Worm (Caenorhabditis elegans): ENCODE data around the gene hum-6.

hum-6 gene

ce11 chrX:2266777-2267176 is 36.1 kb upstream of the hum-6 start:
- TF ChIP-seq lin-32 (GFP tag; optimal IDR thresholded peaks at IDR 0.05), result no peak
- no peak for TF ChIP-seq tbx-8 (GFP tag; optimal IDR thresholded peaks at IDR 0.05)
- TF ChIP-seq snpc-4 (tag; optimal IDR thresholded peaks at IDR 0.05), result no peak
- no peak for TF ChIP-seq mep-1 (tag; optimal IDR thresholded peaks at IDR 0.05)
- TF ChIP-seq lin-13 (tag; optimal IDR thresholded peaks at IDR 0.05), result no peak
- no peak for TF ChIP-seq nhr-12 (tag; optimal IDR thresholded peaks at IDR 0.05)
- peak; percentile 21 for TF ChIP-seq ces-1 (GFP tag; optimal IDR thresholded peaks at IDR 0.05)
- no peak for TF ChIP-seq zip-8 (tag; optimal IDR thresholded peaks at IDR 0.05)

DNA sequence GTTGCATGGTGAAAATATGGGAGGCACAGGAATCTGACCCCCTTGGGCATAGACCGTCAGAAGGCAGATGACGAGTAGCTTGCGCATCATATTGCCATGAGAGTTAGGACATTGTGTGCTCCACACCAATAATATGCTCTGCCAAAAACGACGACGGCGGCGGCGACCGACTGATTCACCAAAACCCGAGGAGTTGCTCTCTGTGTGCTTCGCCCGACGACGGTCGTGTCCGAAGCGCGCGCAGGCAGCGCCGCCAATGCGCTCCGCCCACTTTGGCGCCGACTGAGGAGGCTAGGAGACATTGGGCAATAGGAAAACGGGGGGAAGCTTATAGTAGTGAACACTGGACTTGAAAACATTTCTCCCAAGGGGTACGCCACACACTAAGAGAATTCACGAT is 34.9 kb upstream of the hum-6 start, which contains the start of gene AH9.6:
Gene AH9.6, minus strand, starts transcription at position 183 of the 400 bp plus-strand sequence.
- TF ChIP-seq snpc-4 (tag; optimal IDR thresholded peaks at IDR 0.05), result no peak
- no peak for TF ChIP-seq sptf-1 (tag; optimal IDR thresholded peaks at IDR 0.05)
- TF ChIP-seq M03D4.4 (tag; optimal IDR thresholded peaks at IDR 0.05), result no peak
- TF ChIP-seq ceh-39 (tag; optimal IDR thresholded peaks at IDR 0.05), result no peak

- TF ChIP-seq ces-1 (GFP tag; optimal IDR thresholded peaks at IDR 0.05) (peak; percentile 79), mab-5 (tag; optimal IDR thresholded peaks at IDR 0.05) (no peak)
These were observed 31.5 kb upstream of the hum-6 start for ce11 chrX:2271429-2271828.

DNA sequence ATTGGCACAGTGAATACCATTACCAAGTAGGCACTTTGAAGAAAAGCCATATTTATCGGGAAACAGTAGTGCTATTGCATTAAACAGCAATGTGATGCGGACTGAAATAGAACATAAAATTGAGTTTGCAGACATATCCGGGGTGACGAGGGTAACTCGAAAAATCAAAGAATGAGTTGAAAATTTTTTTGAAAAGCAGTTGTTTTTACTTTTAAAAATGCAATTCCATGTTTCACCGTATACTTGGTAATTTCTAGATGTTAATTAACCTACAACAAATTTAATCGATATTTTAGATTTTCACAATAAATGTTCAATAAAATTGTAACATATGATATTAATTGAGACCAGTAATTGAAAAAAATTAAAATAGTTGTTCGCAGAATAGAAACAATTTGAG is 28.6 kb upstream of the hum-6 start, which contains the start of gene AH9.4:
Gene AH9.4, minus strand, starts transcription at position 101 of the 400 bp plus-strand sequence.
- TF ChIP-seq blmp-1 (tag; optimal IDR thresholded peaks at IDR 0.05), result no peak
- TF ChIP-seq M03D4.4 (tag; optimal IDR thresholded peaks at IDR 0.05), result no peak
- no peak for TF ChIP-seq nhr-12 (tag; optimal IDR thresholded peaks at IDR 0.05)

DNA sequence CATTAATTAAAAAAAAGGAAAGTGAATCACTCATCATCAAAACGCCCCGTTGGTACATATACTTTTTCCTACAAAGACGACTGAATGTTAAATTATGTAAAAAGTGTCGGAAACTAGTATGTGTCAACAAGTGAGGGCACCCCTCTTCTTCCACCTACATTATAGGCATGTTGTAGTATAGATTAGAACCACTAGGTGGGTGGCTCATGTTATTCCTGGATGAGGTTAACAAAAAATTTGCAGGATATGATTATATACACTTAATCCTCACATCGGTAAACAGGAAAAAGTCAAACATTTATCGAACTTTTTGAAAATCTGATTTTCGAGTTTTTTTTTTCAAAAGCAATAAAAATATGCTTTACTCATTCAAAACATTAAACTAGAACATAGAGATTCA is 26.9 kb upstream of the hum-6 start:
- TF ChIP-seq mls-2 (tag; optimal IDR thresholded peaks at IDR 0.05) (no peak), nhr-237 (tag; optimal IDR thresholded peaks at IDR 0.05) (no peak), snpc-4 (tag; optimal IDR thresholded peaks at IDR 0.05) (no peak), hlh-1 (tag; optimal IDR thresholded peaks at IDR 0.05) (no peak), tbx-8 (GFP tag; optimal IDR thresholded peaks at IDR 0.05) (no peak), ceh-43 (GFP tag; optimal IDR thresholded peaks at IDR 0.05) (no peak), ces-1 (GFP tag; optimal IDR thresholded peaks at IDR 0.05) (no peak), M03D4.4 (tag; optimal IDR thresholded peaks at IDR 0.05) (no peak), ceh-39 (tag; optimal IDR thresholded peaks at IDR 0.05) (no peak), mep-1 (tag; optimal IDR thresholded peaks at IDR 0.05) (no peak), sem-2 (GFP tag; optimal IDR thresholded peaks at IDR 0.05) (no peak), zip-8 (tag; optimal IDR thresholded peaks at IDR 0.05) (no peak), flh-1 (GFP tag; optimal IDR thresholded peaks at IDR 0.05) (no peak), nhr-76 (tag; optimal IDR thresholded peaks at IDR 0.05) (no peak), lin-13 (tag; optimal IDR thresholded peaks at IDR 0.05) (no peak), ztf-11 (tag; optimal IDR thresholded peaks at IDR 0.05) (no peak), pha-4 (tag; optimal IDR thresholded peaks at IDR 0.05) (no peak), unc-39 (tag; optimal IDR thresholded peaks at IDR 0.05) (no peak), nhr-2 (tag; optimal IDR thresholded peaks at IDR 0.05) (no peak)

DNA sequence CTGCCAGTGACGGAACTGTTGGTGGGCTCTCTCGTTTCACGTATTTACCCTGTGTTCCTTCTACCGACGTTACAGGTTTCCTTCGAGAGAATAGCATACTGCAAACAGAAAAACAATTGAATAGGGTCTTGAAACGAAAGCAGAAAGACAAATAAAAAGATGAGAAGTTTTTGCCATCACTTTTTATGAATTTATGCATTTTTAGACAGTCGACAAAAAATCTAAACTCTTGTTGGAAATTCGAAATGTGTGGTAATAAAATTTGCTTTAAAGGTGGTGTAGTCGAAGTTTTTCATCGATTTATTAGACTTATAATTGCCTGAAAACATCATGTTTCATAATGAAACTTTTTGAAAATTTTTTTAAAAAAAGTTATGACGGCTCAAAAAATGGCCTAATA is 15.8 kb upstream of the hum-6 start, which contains the start of gene sav-1:
Gene sav-1, minus strand, starts transcription at position 101 of the 400 bp plus-strand sequence.
- TF ChIP-seq hlh-1 (tag; optimal IDR thresholded peaks at IDR 0.05) (no peak), unc-62 (GFP tag; optimal IDR thresholded peaks at IDR 0.05) (no peak), blmp-1 (tag; optimal IDR thresholded peaks at IDR 0.05) (no peak), ceh-83 (GFP tag; optimal IDR thresholded peaks at IDR 0.05) (no peak), nhr-28 (tag; optimal IDR thresholded peaks at IDR 0.05) (no peak), lsy-2 (tag; optimal IDR thresholded peaks at IDR 0.05) (no peak), pha-4 (tag; optimal IDR thresholded peaks at IDR 0.05) (no peak), unc-39 (tag; optimal IDR thresholded peaks at IDR 0.05) (no peak), nhr-12 (tag; optimal IDR thresholded peaks at IDR 0.05) (no peak), sptf-1 (tag; optimal IDR thresholded peaks at IDR 0.05) (no peak)

- no peak for TF ChIP-seq elt-3 (tag; optimal IDR thresholded peaks at IDR 0.05)
- TF ChIP-seq sptf-1 (tag; optimal IDR thresholded peaks at IDR 0.05), result no peak
- TF ChIP-seq nhr-76 (tag; optimal IDR thresholded peaks at IDR 0.05), result no peak
- TF ChIP-seq mab-5 (tag; optimal IDR thresholded peaks at IDR 0.05), result no peak
- no peak for TF ChIP-seq ces-1 (GFP tag; optimal IDR thresholded peaks at IDR 0.05)
- TF ChIP-seq ztf-11 (tag; optimal IDR thresholded peaks at IDR 0.05), result no peak
- peak; percentile 98 for TF ChIP-seq hlh-1 (tag; optimal IDR thresholded peaks at IDR 0.05)
- TF ChIP-seq lin-13 (tag; optimal IDR thresholded peaks at IDR 0.05), result no peak
- peak; percentile 50 for TF ChIP-seq mls-2 (tag; optimal IDR thresholded peaks at IDR 0.05)
- TF ChIP-seq flh-1 (GFP tag; optimal IDR thresholded peaks at IDR 0.05), result no peak
- peak; percentile 40 for TF ChIP-seq unc-120 (tag; optimal IDR thresholded peaks at IDR 0.05; ENCODE audit: poor library complexity, severe bottlenecking)
- no peak for TF ChIP-seq lsy-2 (tag; optimal IDR thresholded peaks at IDR 0.05)
- TF ChIP-seq M03D4.4 (tag; optimal IDR thresholded peaks at IDR 0.05), result peak; percentile 35
- no peak for TF ChIP-seq snpc-4 (tag; optimal IDR thresholded peaks at IDR 0.05)
- peak; percentile 51 for TF ChIP-seq ham-2 (GFP tag; optimal IDR thresholded peaks at IDR 0.05)
- no peak for TF ChIP-seq nhr-28 (tag; optimal IDR thresholded peaks at IDR 0.05)
- TF ChIP-seq drap-1 (GFP tag; optimal IDR thresholded peaks at IDR 0.05), result peak; percentile 16
- peak; percentile 67 for TF ChIP-seq nhr-2 (tag; optimal IDR thresholded peaks at IDR 0.05)
- no peak for TF ChIP-seq zip-8 (tag; optimal IDR thresholded peaks at IDR 0.05)
- no peak for TF ChIP-seq unc-39 (tag; optimal IDR thresholded peaks at IDR 0.05)
- TF ChIP-seq cnd-1 (tag; optimal IDR thresholded peaks at IDR 0.05), result peak; percentile 45
- no peak for TF ChIP-seq tbx-8 (GFP tag; optimal IDR thresholded peaks at IDR 0.05)
- TF ChIP-seq nhr-12 (tag; optimal IDR thresholded peaks at IDR 0.05), result no peak
- no peak for TF ChIP-seq ceh-39 (tag; optimal IDR thresholded peaks at IDR 0.05)
- TF ChIP-seq unc-62 (GFP tag; optimal IDR thresholded peaks at IDR 0.05), result peak; percentile 76
- no peak for TF ChIP-seq bed-3 (GFP tag; optimal IDR thresholded peaks at IDR 0.05)
- peak; percentile 37 for TF ChIP-seq pha-4 (tag; optimal IDR thresholded peaks at IDR 0.05)
- TF ChIP-seq mep-1 (tag; optimal IDR thresholded peaks at IDR 0.05), result peak; percentile 21
- TF ChIP-seq ceh-83 (GFP tag; optimal IDR thresholded peaks at IDR 0.05), result peak; percentile 77
These were observed 14.9 kb upstream of the hum-6 start for ce11 chrX:2287977-2288387.
